Worm (Caenorhabditis elegans): ENCODE data around the gene C15H9.5.

C15H9.5 gene

ce11 chrX:6093046-6093445, at the start of gene C15H9.5:
Gene C15H9.5, plus strand, starts transcription at chrX:6093300.
- TF ChIP-seq T22C8.4 (GFP tag; IDR thresholded peaks at IDR 0.05) (no peak), klf-2 (GFP tag; conservative IDR thresholded peaks at IDR 0.05) (no peak), flt-1 (GFP tag; IDR thresholded peaks at IDR 0.05) (no peak)

ce11 chrX:6048508-6048907, 44.6 kb upstream of the C15H9.5 start, which contains the start of gene pak-1:
Gene pak-1, minus strand, starts transcription at chrX:6048608.
- TF ChIP-seq cog-1 (tag; optimal IDR thresholded peaks at IDR 0.05) (no peak), T22C8.4 (GFP tag; IDR thresholded peaks at IDR 0.05) (no peak), ref-1 (GFP tag; conservative IDR thresholded peaks at IDR 0.05) (no peak), med-1 (GFP tag; optimal IDR thresholded peaks at IDR 0.05; ENCODE audit: insufficient read depth) (no peak), flt-1 (GFP tag; IDR thresholded peaks at IDR 0.05) (no peak), ztf-23 (GFP tag; IDR thresholded peaks at IDR 0.05) (no peak), ztf-29 (GFP tag; IDR thresholded peaks at IDR 0.05) (no peak), klf-2 (GFP tag; conservative IDR thresholded peaks at IDR 0.05) (no peak), tab-1 (GFP tag; IDR thresholded peaks at IDR 0.05) (no peak)

ce11 chrX:6050078-6050477, 43.0 kb upstream of the C15H9.5 start:
- TF ChIP-seq tab-1 (GFP tag; IDR thresholded peaks at IDR 0.05) (no peak), T22C8.4 (GFP tag; IDR thresholded peaks at IDR 0.05) (peak; percentile 63), flt-1 (GFP tag; IDR thresholded peaks at IDR 0.05) (0 out of 2 replicates have a peak, but pooled peaks have one; percentile 19), med-1 (GFP tag; optimal IDR thresholded peaks at IDR 0.05; ENCODE audit: insufficient read depth) (no peak)

ce11 chrX:6050849-6051248, 42.3 kb upstream of the C15H9.5 start:
- no peak for TF ChIP-seq ztf-23 (GFP tag; IDR thresholded peaks at IDR 0.05)
- TF ChIP-seq T22C8.4 (GFP tag; IDR thresholded peaks at IDR 0.05): no peak
- TF ChIP-seq klf-2 (GFP tag; conservative IDR thresholded peaks at IDR 0.05): no peak
- no peak for TF ChIP-seq tab-1 (GFP tag; IDR thresholded peaks at IDR 0.05)
- no peak for TF ChIP-seq ztf-29 (GFP tag; IDR thresholded peaks at IDR 0.05)
- no peak for TF ChIP-seq cog-1 (tag; optimal IDR thresholded peaks at IDR 0.05)
- no peak for TF ChIP-seq flt-1 (GFP tag; IDR thresholded peaks at IDR 0.05)
- no peak for TF ChIP-seq ref-1 (GFP tag; conservative IDR thresholded peaks at IDR 0.05)
- TF ChIP-seq med-1 (GFP tag; optimal IDR thresholded peaks at IDR 0.05; ENCODE audit: insufficient read depth): no peak

ce11 chrX:6052744-6053143, 40.4 kb upstream of the C15H9.5 start, which contains the start of gene C45B2.6:
Gene C45B2.6, plus strand, starts transcription at chrX:6052879.
- TF ChIP-seq ref-1 (GFP tag; conservative IDR thresholded peaks at IDR 0.05): no peak
- no peak for TF ChIP-seq ztf-23 (GFP tag; IDR thresholded peaks at IDR 0.05)
- no peak for TF ChIP-seq ztf-29 (GFP tag; IDR thresholded peaks at IDR 0.05)

ce11 chrX:6057580-6058305, 35.4 kb upstream of the C15H9.5 start, which contains the start of gene gln-1:
Gene gln-1, plus strand, starts transcription at chrX:6058255.
- no peak for TF ChIP-seq tab-1 (GFP tag; IDR thresholded peaks at IDR 0.05)
- no peak for TF ChIP-seq klf-2 (GFP tag; conservative IDR thresholded peaks at IDR 0.05)
- TF ChIP-seq med-1 (GFP tag; optimal IDR thresholded peaks at IDR 0.05; ENCODE audit: insufficient read depth): no peak
- TF ChIP-seq ztf-29 (GFP tag; IDR thresholded peaks at IDR 0.05): no peak
- TF ChIP-seq T22C8.4 (GFP tag; IDR thresholded peaks at IDR 0.05): no peak
- TF ChIP-seq ref-1 (GFP tag; conservative IDR thresholded peaks at IDR 0.05): no peak
- TF ChIP-seq ztf-23 (GFP tag; IDR thresholded peaks at IDR 0.05): 0 out of 2 replicates have a peak, but pooled peaks have one; percentile 18
- TF ChIP-seq cog-1 (tag; optimal IDR thresholded peaks at IDR 0.05): no peak
- TF ChIP-seq flt-1 (GFP tag; IDR thresholded peaks at IDR 0.05): no peak

ce11 chrX:6059163-6059782, 33.8 kb upstream of the C15H9.5 start:
- TF ChIP-seq med-1 (GFP tag; optimal IDR thresholded peaks at IDR 0.05; ENCODE audit: insufficient read depth) (no peak), klf-2 (GFP tag; conservative IDR thresholded peaks at IDR 0.05) (no peak), T22C8.4 (GFP tag; IDR thresholded peaks at IDR 0.05) (no peak), flt-1 (GFP tag; IDR thresholded peaks at IDR 0.05) (no peak), ztf-29 (GFP tag; IDR thresholded peaks at IDR 0.05) (no peak), cog-1 (tag; optimal IDR thresholded peaks at IDR 0.05) (no peak), ref-1 (GFP tag; conservative IDR thresholded peaks at IDR 0.05) (no peak), ztf-23 (GFP tag; IDR thresholded peaks at IDR 0.05) (no peak)

- TF ChIP-seq cog-1 (tag; optimal IDR thresholded peaks at IDR 0.05) (no peak), ref-1 (GFP tag; conservative IDR thresholded peaks at IDR 0.05) (no peak), T22C8.4 (GFP tag; IDR thresholded peaks at IDR 0.05) (no peak), tab-1 (GFP tag; IDR thresholded peaks at IDR 0.05) (no peak)
Measured at ce11 chrX:6064385-6064784, 28.7 kb upstream of the C15H9.5 start.

ce11 chrX:6065936-6066452, 27.1 kb upstream of the C15H9.5 start, which contains the start of gene ptr-4:
Gene ptr-4, minus strand, starts transcription at chrX:6065986.
- TF ChIP-seq ztf-29 (GFP tag; IDR thresholded peaks at IDR 0.05): no peak
- no peak for TF ChIP-seq cog-1 (tag; optimal IDR thresholded peaks at IDR 0.05)
- no peak for TF ChIP-seq ztf-23 (GFP tag; IDR thresholded peaks at IDR 0.05)
- no peak for TF ChIP-seq T22C8.4 (GFP tag; IDR thresholded peaks at IDR 0.05)
- TF ChIP-seq ref-1 (GFP tag; conservative IDR thresholded peaks at IDR 0.05): no peak
- TF ChIP-seq flt-1 (GFP tag; IDR thresholded peaks at IDR 0.05): no peak
- no peak for TF ChIP-seq klf-2 (GFP tag; conservative IDR thresholded peaks at IDR 0.05)
- TF ChIP-seq tab-1 (GFP tag; IDR thresholded peaks at IDR 0.05): no peak
- TF ChIP-seq med-1 (GFP tag; optimal IDR thresholded peaks at IDR 0.05; ENCODE audit: insufficient read depth): no peak

- TF ChIP-seq cog-1 (tag; optimal IDR thresholded peaks at IDR 0.05) (peak; percentile 18), ref-1 (GFP tag; conservative IDR thresholded peaks at IDR 0.05) (no peak)
Measured at ce11 chrX:6066618-6067017, 26.5 kb upstream of the C15H9.5 start.
